Fruit fly (Drosophila melanogaster) whole organism, embryonic: Measurements from ENCODE around the gene Ir67a.
A peak's percentile ranks its signal among the peaks of the same experiment; 100 is the strongest.

Experiments used
- B-H1 ChIP-seq: fragments of 200-800 bp; sonication (Bioruptor generic); IDR thresholded peaks from 3 replicates; pipeline ENCODE4 v1.3.6; 2022; ENCODE audit warnings: missing biosample characterization, missing genetic modification characterization
- B-H2 ChIP-seq: fragments of 200-800 bp; sonication (Bioruptor generic); optimal IDR thresholded peaks from 2 replicates; lab custom pipeline; 2018; ENCODE audit warnings: missing biosample characterization, mild to moderate bottlenecking, missing genetic modification characterization
- CG10321 ChIP-seq: fragments of 200-800 bp; sonication (Bioruptor generic); IDR thresholded peaks from 2 replicates; pipeline ENCODE4 v1.3.6; 2022; ENCODE audit warnings: missing biosample characterization, missing genetic modification characterization
- CG10959 ChIP-seq: fragments of 200-800 bp; sonication (Bioruptor generic); IDR thresholded peaks from 2 replicates; pipeline ENCODE4 v1.3.6; 2022; ENCODE audit warnings: missing biosample characterization, missing genetic modification characterization
- CG12299 ChIP-seq: fragments of 200-800 bp; sonication (Bioruptor generic); optimal IDR thresholded peaks from 2 replicates; lab custom pipeline; 2018; ENCODE audit warnings: missing biosample characterization, mild to moderate bottlenecking, missing genetic modification characterization
- CG12391 ChIP-seq: fragments of 200-800 bp; sonication (Bioruptor generic); optimal IDR thresholded peaks from 3 replicates; lab custom pipeline; 2018; ENCODE audit warnings: missing biosample characterization, mild to moderate bottlenecking, missing genetic modification characterization, moderate library complexity
- CG12744 ChIP-seq: fragments of 200-800 bp; sonication (Bioruptor generic); optimal IDR thresholded peaks from 2 replicates; lab custom pipeline; 2016; ENCODE audit warnings: missing biosample characterization, missing genetic modification characterization
- CG12769 ChIP-seq: fragments of 200-800 bp; sonication (Bioruptor generic); optimal IDR thresholded peaks from 2 replicates; lab custom pipeline; 2019; ENCODE audit warnings: missing biosample characterization, mild to moderate bottlenecking, missing genetic modification characterization, moderate library complexity
- CG13287 ChIP-seq: fragments of 200-800 bp; sonication (Bioruptor generic); IDR thresholded peaks from 2 replicates; pipeline ENCODE4 v1.3.6; 2022; ENCODE audit warnings: missing biosample characterization, missing genetic modification characterization; ENCODE audit not compliant: partially characterized antibody
- CG13775 ChIP-seq: fragments of 200-800 bp; sonication (Bioruptor generic); optimal IDR thresholded peaks from 3 replicates; lab custom pipeline; 2017; ENCODE audit warnings: missing biosample characterization, mild to moderate bottlenecking, missing genetic modification characterization
- CG15269 ChIP-seq: fragments of 200-800 bp; sonication (Bioruptor generic); optimal IDR thresholded peaks from 2 replicates; lab custom pipeline; 2018; ENCODE audit warnings: missing biosample characterization, mild to moderate bottlenecking, missing genetic modification characterization, moderate library complexity
- CG16863 ChIP-seq: fragments of 200-800 bp; sonication (Bioruptor generic); optimal IDR thresholded peaks from 3 replicates; lab custom pipeline; 2016; ENCODE audit warnings: missing biosample characterization, missing genetic modification characterization
- CG1792 ChIP-seq: fragments of 200-800 bp; sonication (Bioruptor generic); optimal IDR thresholded peaks from 2 replicates; lab custom pipeline; 2016; ENCODE audit warnings: missing biosample characterization, missing genetic modification characterization
- CG31441 ChIP-seq: fragments of 200-800 bp; sonication (Bioruptor generic); IDR thresholded peaks from 2 replicates; pipeline ENCODE4 v1.3.6; 2022; ENCODE audit warnings: missing biosample characterization, missing genetic modification characterization
- CG33557 ChIP-seq: fragments of 200-800 bp; sonication (Bioruptor generic); optimal IDR thresholded peaks from 2 replicates; lab custom pipeline; 2019; ENCODE audit warnings: missing biosample characterization, mild to moderate bottlenecking, missing genetic modification characterization, moderate library complexity
- CG3726 ChIP-seq: fragments of 200-800 bp; sonication (Bioruptor generic); IDR thresholded peaks from 3 replicates; pipeline ENCODE4, ENCODE4 v1.3.6; 2022; ENCODE audit warnings: missing biosample characterization, missing genetic modification characterization
- CG4617 ChIP-seq: fragments of 200-800 bp; sonication (Bioruptor generic); optimal IDR thresholded peaks from 3 replicates; lab custom pipeline; 2016; ENCODE audit warnings: missing biosample characterization, missing genetic modification characterization, borderline replicate concordance
- CG4730 ChIP-seq: fragments of 200-800 bp; sonication (Bioruptor generic); IDR thresholded peaks from 2 replicates; pipeline ENCODE4 v1.3.6; 2022; ENCODE audit warnings: missing biosample characterization, missing genetic modification characterization
- CG7786 ChIP-seq: fragments of 200-800 bp; sonication (Bioruptor generic); optimal IDR thresholded peaks from 2 replicates; lab custom pipeline; 2016; ENCODE audit warnings: missing biosample characterization, missing genetic modification characterization
- CG8281 ChIP-seq: fragments of 200-800 bp; sonication (Bioruptor generic); optimal IDR thresholded peaks from 2 replicates; lab custom pipeline; 2018; ENCODE audit warnings: missing biosample characterization, mild to moderate bottlenecking, missing genetic modification characterization, moderate library complexity
- CG9797 ChIP-seq: fragments of 200-800 bp; sonication (Bioruptor generic); optimal IDR thresholded peaks from 3 replicates; lab custom pipeline; 2018; ENCODE audit warnings: missing biosample characterization, mild to moderate bottlenecking, missing genetic modification characterization
- CkIIα-i1 ChIP-seq: fragments of 200-800 bp; sonication (Bioruptor generic); IDR thresholded peaks from 2 replicates; pipeline ENCODE4 v1.3.6; 2022; ENCODE audit warnings: missing biosample characterization, missing genetic modification characterization
- D ChIP-seq, 2 experiments: fragments of 200-800 bp in 1 of 2; fragments of >200 bp in 1 of 2; sonication (Bioruptor generic) in 1 of 2; optimal IDR thresholded peaks; 2 replicates in 1 of 2; 3 replicates in 1 of 2; lab custom pipeline; 2017; ENCODE audit warnings: mild to moderate bottlenecking in 1 of 2, missing biosample characterization in 1 of 2, missing genetic modification characterization in 1 of 2, missing genetic modification reagents in 1 of 2
- Dad ChIP-seq: fragments of 200-800 bp; sonication (Bioruptor generic); optimal IDR thresholded peaks from 3 replicates; lab custom pipeline; 2016; ENCODE audit warnings: missing biosample characterization, missing genetic modification characterization
- Deaf1 ChIP-seq: fragments of 200-800 bp; optimal IDR thresholded peaks from 3 replicates; lab custom pipeline; 2019; ENCODE audit warnings: missing biosample characterization, mild to moderate bottlenecking, missing genetic modification characterization, moderate library complexity
- Dll ChIP-seq: fragments of 200-800 bp; sonication (Bioruptor generic); IDR thresholded peaks from 4 replicates; pipeline ENCODE4 v1.3.6; 2022; ENCODE audit warnings: missing biosample characterization, missing genetic modification characterization; ENCODE audit not compliant: partially characterized antibody
- Hr3 ChIP-seq: fragments of 200-800 bp; sonication (Bioruptor generic); optimal IDR thresholded peaks from 3 replicates; lab custom pipeline; 2016; ENCODE audit warnings: missing biosample characterization, missing genetic modification characterization
- Hr39 ChIP-seq: fragments of >200 bp; optimal IDR thresholded peaks from 2 replicates; lab custom pipeline; 2017
- Mad ChIP-seq: fragments of 200-800 bp; sonication (Bioruptor generic); optimal IDR thresholded peaks from 2 replicates; lab custom pipeline; 2016; ENCODE audit warnings: missing biosample characterization, missing genetic modification characterization
- Poxn ChIP-seq: fragments of 200-800 bp; sonication (Bioruptor generic); IDR thresholded peaks from 2 replicates; pipeline ENCODE4 v1.3.6; 2022; ENCODE audit warnings: missing biosample characterization, missing genetic modification characterization
- Sry-δ ChIP-seq: fragments of 200-800 bp; sonication (Bioruptor generic); optimal IDR thresholded peaks from 2 replicates; lab custom pipeline; 2016; ENCODE audit warnings: missing biosample characterization, missing genetic modification characterization
- bowl ChIP-seq: fragments of 200-800 bp; sonication (Bioruptor generic); IDR thresholded peaks from 2 replicates; pipeline ENCODE4 v1.3.6; 2022; ENCODE audit warnings: missing biosample characterization, missing genetic modification characterization
- bsh ChIP-seq, 2 experiments: fragments of 200-800 bp; sonication (Bioruptor generic); optimal IDR thresholded peaks; 2 replicates each; lab custom pipeline; 2017 to 2018; ENCODE audit warnings: mild to moderate bottlenecking in 2 of 2, missing biosample characterization in 2 of 2, missing genetic modification characterization in 2 of 2, moderate library complexity in 1 of 2
- cas ChIP-seq: fragments of 200-800 bp; sonication (Bioruptor generic); IDR thresholded peaks from 2 replicates; pipeline ENCODE4 v1.3.6; 2022; ENCODE audit warnings: missing biosample characterization, missing genetic modification characterization
- cwo ChIP-seq: fragments of 200-800 bp; sonication (Bioruptor generic); optimal IDR thresholded peaks from 3 replicates; lab custom pipeline; 2017; ENCODE audit warnings: missing biosample characterization, missing genetic modification characterization, mild to moderate bottlenecking, moderate library complexity, missing genetic modification reagents
- dan ChIP-seq: fragments of 200-800 bp; sonication (Bioruptor generic); IDR thresholded peaks from 2 replicates; pipeline ENCODE4 v1.3.6; 2022; ENCODE audit warnings: missing biosample characterization, missing genetic modification characterization
- dysf ChIP-seq: fragments of 200-800 bp; sonication (Bioruptor generic); IDR thresholded peaks from 3 replicates; pipeline ENCODE4 v1.3.6; 2022; ENCODE audit warnings: missing biosample characterization, missing genetic modification characterization
- eve ChIP-seq, 2 experiments: fragments of >200 bp; optimal IDR thresholded peaks; 2 replicates each; lab custom pipeline; 2017; ENCODE audit warnings: missing biosample characterization in 2 of 2, missing genetic modification characterization in 2 of 2
- hkb ChIP-seq, 2 experiments: fragments of 200-800 bp in 1 of 2; fragments of >200 bp in 1 of 2; sonication (Bioruptor generic) in 1 of 2; IDR thresholded peaks in 1 of 2; optimal IDR thresholded peaks in 1 of 2; 2 replicates each; pipeline versions ENCODE4 v1.3.6 to Lab custom; 2017 to 2022; ENCODE audit warnings: missing biosample characterization in 1 of 2, missing genetic modification characterization in 1 of 2
- hth ChIP-seq: fragments of >200 bp; optimal IDR thresholded peaks from 2 replicates; lab custom pipeline; 2017; ENCODE audit warnings: inconsistent platforms
- luna ChIP-seq: fragments of 200-800 bp; sonication (Bioruptor generic); optimal IDR thresholded peaks from 2 replicates; lab custom pipeline; 2016; ENCODE audit warnings: missing biosample characterization, missing genetic modification characterization
- pb ChIP-seq: fragments of 200-800 bp; sonication (Bioruptor generic); optimal IDR thresholded peaks from 3 replicates; lab custom pipeline; 2016; ENCODE audit warnings: missing biosample characterization, missing genetic modification characterization
- peb ChIP-seq: fragments of 200-800 bp; sonication (Bioruptor generic); IDR thresholded peaks from 2 replicates; pipeline ENCODE4 v1.3.6; 2022; ENCODE audit warnings: missing biosample characterization, missing genetic modification characterization
- ro ChIP-seq: fragments of 200-800 bp; sonication (Bioruptor generic); IDR thresholded peaks from 2 replicates; pipeline ENCODE4 v1.3.6; 2022; ENCODE audit warnings: missing biosample characterization, missing genetic modification characterization
- sd ChIP-seq: fragments of 200-800 bp; sonication (Bioruptor generic); optimal IDR thresholded peaks from 3 replicates; lab custom pipeline; 2018; ENCODE audit warnings: missing biosample characterization, mild to moderate bottlenecking, missing genetic modification characterization, moderate library complexity
- sens ChIP-seq: fragments of 200-800 bp; sonication (Bioruptor generic); peaks from one replicate; lab custom pipeline; 2016; ENCODE audit warnings: missing biosample characterization, missing genetic modification characterization
- sens-2 ChIP-seq: fragments of 200-800 bp; sonication (Bioruptor generic); IDR thresholded peaks from 2 replicates; pipeline ENCODE4 v1.3.6; 2022; ENCODE audit warnings: missing biosample characterization, missing genetic modification characterization
- toy ChIP-seq: fragments of 200-800 bp; sonication (Bioruptor generic); IDR thresholded peaks from 2 replicates; pipeline ENCODE4 v1.3.6; 2022; ENCODE audit warnings: missing biosample characterization, missing genetic modification characterization
- unc-4 ChIP-seq: fragments of 200-800 bp; sonication (Bioruptor generic); IDR thresholded peaks from 2 replicates; pipeline ENCODE4 v1.3.6; 2022; ENCODE audit warnings: missing biosample characterization, missing genetic modification characterization; ENCODE audit not compliant: partially characterized antibody

The Ir67a gene

DNA sequence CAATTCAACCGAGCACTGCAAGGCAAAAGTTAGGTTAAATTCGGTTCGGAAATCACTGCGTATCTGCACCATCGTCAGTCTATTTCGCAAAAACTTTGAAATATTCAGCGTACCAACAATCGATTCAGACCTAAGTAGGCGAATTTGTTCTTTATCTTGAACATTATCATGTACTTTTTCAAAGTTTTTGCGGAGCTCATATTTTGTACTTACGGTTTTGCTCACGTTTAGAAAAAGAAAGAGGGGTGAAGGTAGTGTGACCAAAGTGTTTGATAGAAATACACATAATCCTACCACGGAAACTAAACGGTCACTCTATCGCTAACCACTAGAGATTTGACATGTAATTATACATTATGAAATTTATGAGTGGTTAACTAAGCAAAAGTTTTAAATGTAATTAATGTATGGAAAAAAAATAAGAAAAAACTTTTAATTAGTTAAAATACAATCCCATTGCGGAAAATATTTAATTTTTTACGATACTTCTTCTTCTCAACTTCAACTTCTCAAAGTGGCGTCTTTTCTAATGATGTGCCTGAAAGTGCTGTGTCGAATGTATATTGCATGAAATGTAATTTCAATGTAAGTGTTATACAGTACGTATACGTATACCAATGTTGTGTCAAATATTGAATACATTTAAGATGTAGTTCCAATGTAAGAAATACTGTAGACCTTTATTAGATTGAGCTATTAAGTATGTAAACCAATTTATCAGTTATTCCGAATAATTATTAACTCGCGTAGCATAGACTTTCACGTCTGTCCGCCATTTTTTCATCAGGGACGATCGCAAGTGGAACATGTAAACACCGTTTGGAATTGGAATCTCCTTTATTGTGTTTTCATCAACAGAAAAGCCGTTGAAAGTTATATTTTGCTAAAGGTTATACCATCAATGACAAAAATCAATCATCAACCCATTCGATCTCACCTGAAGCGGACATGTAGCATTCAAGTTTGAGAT lies 32.2 kb downstream of the Ir67a start, which contains the start of gene RpS9 (continued):
- TF ChIP-seq CG12299 (tag; lab: Kevin White, UChicago) = no peak
- no peak for TF ChIP-seq bsh (GFP tag; optimal IDR thresholded peaks at IDR 0.05; lab: Kevin White, UChicago)
- TF ChIP-seq ro (GFP tag; lab: Robert Waterston, UW) = no peak
- TF ChIP-seq CG9797 (GFP tag; lab: Kevin White, UChicago) = peak; percentile 74
- no peak for TF ChIP-seq unc-4
- no peak for TF ChIP-seq luna (GFP tag; lab: Kevin White, UChicago)
- no peak; the same call in 2 of the 3 replicates for TF ChIP-seq B-H1
- no peak for TF ChIP-seq Mad
- no peak for TF ChIP-seq pb (GFP tag; lab: Kevin White, UChicago)
- no peak for TF ChIP-seq cas
- TF ChIP-seq CG33557 (GFP tag; lab: Kevin White, UChicago) = peak; percentile 13
- TF ChIP-seq CG13287 (GFP tag; lab: Robert Waterston, UW) = no peak; the same call in 1 of the 2 replicates
- no peak for TF ChIP-seq CG3726 (GFP tag; lab: Robert Waterston, UW)
- no peak for TF ChIP-seq sd
- TF ChIP-seq CG12391 (tag; lab: Kevin White, UChicago) = peak; percentile 45
- no peak for TF ChIP-seq CG16863 (GFP tag; lab: Kevin White, UChicago)
- TF ChIP-seq sens-2 (GFP tag; lab: Robert Waterston, UW) = no peak
- no peak for TF ChIP-seq CG4730 (GFP tag; lab: Robert Waterston, UW)
- TF ChIP-seq B-H2 (GFP tag; lab: Kevin White, UChicago) = no peak
- no peak; the same call in 2 of the 3 replicates for TF ChIP-seq dysf
- peak in 1 of 2 experiments; percentile 59 for TF ChIP-seq eve (GFP tag; optimal IDR thresholded peaks at IDR 0.05; lab: Kevin White, UChicago)
- TF ChIP-seq hth (lab: Kevin White, UChicago) = no peak
- no peak for TF ChIP-seq Hr39
- no peak for TF ChIP-seq toy (GFP tag; lab: Robert Waterston, UW)
- no peak for TF ChIP-seq Dll (GFP tag; lab: Robert Waterston, UW)
- no peak for TF ChIP-seq bowl (GFP tag; lab: Robert Waterston, UW)
- no peak for TF ChIP-seq CG8281
- TF ChIP-seq Sry-δ (GFP tag; lab: Kevin White, UChicago) = no peak
- TF ChIP-seq Hr3 (GFP tag; lab: Kevin White, UChicago) = no peak
- no peak for TF ChIP-seq CG7786 (GFP tag; lab: Kevin White, UChicago)
- no peak; the same call in 1 of the 2 replicates for TF ChIP-seq CG31441 (GFP tag; lab: Robert Waterston, UW)
- peak; percentile 27 for TF ChIP-seq Deaf1
- no peak for TF ChIP-seq D (optimal IDR thresholded peaks at IDR 0.05; lab: Kevin White, UChicago)
- TF ChIP-seq D (GFP tag; optimal IDR thresholded peaks at IDR 0.05; lab: Kevin White, UChicago) = no peak
- TF ChIP-seq peb (GFP tag; lab: Robert Waterston, UW) = no peak
- TF ChIP-seq CG15269 (tag; lab: Kevin White, UChicago) = peak; percentile 41
- no peak for TF ChIP-seq Poxn (GFP tag; lab: Robert Waterston, UW)
- no peak for TF ChIP-seq Dad (GFP tag; lab: Kevin White, UChicago)
- TF ChIP-seq CG10321 (GFP tag; lab: Robert Waterston, UW) = no peak
- no peak for TF ChIP-seq CG4617 (GFP tag; lab: Kevin White, UChicago)
- TF ChIP-seq CG10959 (GFP tag; lab: Robert Waterston, UW) = no peak
- no peak for TF ChIP-seq CG1792 (GFP tag; lab: Kevin White, UChicago)
- TF ChIP-seq CG13775 = peak; percentile 8
- TF ChIP-seq CG12769 = peak; percentile 47
- no peak for TF ChIP-seq dan (GFP tag; lab: Robert Waterston, UW)
- peak; percentile 87 for TF ChIP-seq sens
- no peak for TF ChIP-seq CkIIα-i1 (GFP tag; lab: Robert Waterston, UW)
- peak; percentile 21 for TF ChIP-seq cwo (GFP tag; lab: Kevin White, UChicago)
- no peak for TF ChIP-seq CG12744 (GFP tag; lab: Kevin White, UChicago)
- TF ChIP-seq hkb (optimal IDR thresholded peaks at IDR 0.05; lab: Kevin White, UChicago) = no peak
- 0 out of 2 replicates have a peak, but pooled peaks have one; percentile 25 for TF ChIP-seq hkb (GFP tag; IDR thresholded peaks at IDR 0.05; lab: Robert Waterston, UW)
